Worm (Caenorhabditis elegans) whole organism, mixed stage, embryonic: ENCODE results near the gene pkg-2.

ENCODE experiments used
- ceh-39 ChIP-seq: fragments of 150-350 bp; optimal IDR thresholded peaks from 2 replicates; lab custom pipeline; 2014; ENCODE audit warnings: missing biosample characterization, missing genetic modification characterization
- elt-1 ChIP-seq: sonication (generic microtip); optimal IDR thresholded peaks from 2 replicates; lab custom pipeline; 2017; ENCODE audit warnings: missing genetic modification characterization, mild to moderate bottlenecking, missing compliant biosample characterization, antibody characterized with exemption, moderate library complexity, borderline replicate concordance; ENCODE audit not compliant: insufficient read depth
- mep-1 ChIP-seq: fragments of 150-350 bp; optimal IDR thresholded peaks from 2 replicates; lab custom pipeline; 2017; ENCODE audit warnings: missing biosample characterization, missing genetic modification reagents, missing genetic modification characterization, inconsistent platforms
- nhr-12 ChIP-seq: fragments of 150-350 bp; optimal IDR thresholded peaks from 2 replicates; lab custom pipeline; 2014; ENCODE audit warnings: missing biosample characterization, missing genetic modification characterization
- nhr-76 ChIP-seq: sonication (generic microtip); optimal IDR thresholded peaks from 2 replicates; lab custom pipeline; 2017; ENCODE audit warnings: missing biosample characterization, missing genetic modification characterization
- unc-39 ChIP-seq: fragments of 150-350 bp; optimal IDR thresholded peaks from 2 replicates; lab custom pipeline; 2014; ENCODE audit warnings: missing biosample characterization, missing genetic modification characterization
- unc-62 ChIP-seq: fragments of 150-350 bp; optimal IDR thresholded peaks from 2 replicates; lab custom pipeline; 2014; ENCODE audit warnings: missing biosample characterization, missing genetic modification reagents, missing genetic modification characterization

- no peak for TF ChIP-seq unc-39
- TF ChIP-seq ceh-39 (tag; lab: Kevin White, UChicago): no peak
- no peak for TF ChIP-seq nhr-12 (tag; lab: Kevin White, UChicago)
- no peak for TF ChIP-seq elt-1
- TF ChIP-seq unc-62 (GFP tag; lab: Kevin White, UChicago): no peak
- TF ChIP-seq nhr-76 (tag; lab: Kevin White, UChicago): no peak
- no peak for TF ChIP-seq mep-1 (tag; lab: Kevin White, UChicago)
Observed at ce11 chrIV:8512679-8513078, 8.0 kb upstream of the pkg-2 start, which contains the start of gene C09G4.4.
